Worm (Caenorhabditis elegans) whole organism, early embryonic: ENCODE measurements around the gene F26F4.5.

ENCODE experiments used
- F13C5.2 ChIP-seq: sonication (generic microtip); optimal IDR thresholded peaks from 2 replicates; lab custom pipeline; 2017; ENCODE audit warnings: mild to moderate bottlenecking, missing genetic modification characterization, inconsistent platforms, missing compliant biosample characterization
- aly-1 ChIP-seq: sonication (generic microtip); optimal IDR thresholded peaks from 2 replicates; lab custom pipeline; 2016; ENCODE audit warnings: missing genetic modification characterization, missing compliant biosample characterization
- ama-1 ChIP-seq: fragments of 150-350 bp; optimal IDR thresholded peaks from 2 replicates; lab custom pipeline; 2014

DNA sequence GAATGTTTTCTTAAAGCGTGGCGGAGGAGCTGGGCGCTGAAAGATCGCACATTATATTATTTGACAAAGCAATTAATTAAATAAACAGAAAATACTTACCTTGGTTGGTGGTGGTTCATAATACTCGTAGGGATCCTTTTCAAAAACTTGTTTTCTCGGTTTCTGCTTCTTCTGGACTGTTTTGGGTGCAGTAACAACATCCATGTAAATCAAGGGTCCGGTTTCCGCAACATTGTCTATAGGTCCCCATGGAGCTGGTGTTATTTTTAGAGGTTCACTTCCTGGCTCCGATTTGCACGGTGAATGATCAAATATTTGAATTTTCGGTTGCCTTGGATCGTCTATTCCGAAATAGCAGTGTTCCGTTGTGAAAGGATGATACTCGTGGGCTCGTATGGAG, 33.1 kb upstream of the F26F4.5 start:
- TF ChIP-seq ama-1 (lab: Kevin White, UChicago) (no peak), aly-1 (tag; lab: Kevin White, UChicago) (no peak), F13C5.2 (no peak)
